Worm (Caenorhabditis elegans) whole organism, L4/young adult: ENCODE data around the gene fbxa-194.

Source experiments
- W03F9.2 ChIP-seq: fragments of 150-350 bp; optimal IDR thresholded peaks from 2 replicates; lab custom pipeline; 2014; ENCODE audit warnings: missing biosample characterization, missing genetic modification characterization
- dao-5 ChIP-seq: sonication (generic microtip); optimal IDR thresholded peaks from 2 replicates; lab custom pipeline; 2016; ENCODE audit warnings: missing genotype, missing genetic modification characterization, moderate library complexity, missing compliant biosample characterization
- him-1 ChIP-seq: sonication (generic microtip); optimal IDR thresholded peaks from 2 replicates; lab custom pipeline; 2016; ENCODE audit warnings: missing genotype, missing genetic modification reagents, missing genetic modification characterization, missing compliant biosample characterization

DNA sequence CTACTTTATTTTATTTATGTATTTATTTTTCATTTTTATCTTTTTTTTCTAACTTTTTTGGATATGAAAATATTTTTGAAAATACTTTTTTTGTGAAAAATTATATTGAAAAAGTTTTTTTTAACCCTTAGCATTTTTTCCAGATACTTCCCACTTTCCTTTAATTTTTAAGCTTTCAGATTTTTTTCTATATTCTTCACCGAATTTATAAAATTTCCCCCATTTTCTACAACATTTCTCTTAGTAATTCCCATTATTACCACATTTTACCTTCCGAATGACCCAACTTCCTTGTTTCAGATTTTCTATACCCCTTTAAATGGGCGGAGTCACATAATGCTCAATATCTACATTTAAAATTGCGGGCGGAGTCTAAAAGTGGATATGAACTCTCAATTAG, 36.3 kb upstream of the fbxa-194 start, which contains the start of gene daf-28:
- TF ChIP-seq him-1 (tag; lab: Kevin White, UChicago) (no peak), W03F9.2 (tag; lab: Kevin White, UChicago) (no peak), dao-5 (tag; lab: Kevin White, UChicago) (no peak)
